Worm (Caenorhabditis elegans) whole organism, young adult: ENCODE measurements around the gene gst-8.

Source experiments
- F57C9.4 ChIP-seq: sonication (generic microtip); optimal IDR thresholded peaks from 2 replicates; lab custom pipeline; 2017; ENCODE audit warnings: mild to moderate bottlenecking, missing genetic modification characterization, missing compliant biosample characterization
- akir-1 ChIP-seq: fragments of 200-800 bp; sonication (Bioruptor generic); optimal IDR thresholded peaks from 2 replicates; lab custom pipeline; 2018; ENCODE audit warnings: mild to moderate bottlenecking, missing genetic modification characterization, moderate library complexity, missing compliant biosample characterization
- attf-5 ChIP-seq: fragments of 200-800 bp; sonication (Bioruptor generic); optimal IDR thresholded peaks from 2 replicates; lab custom pipeline; 2018; ENCODE audit warnings: mild to moderate bottlenecking, missing genetic modification characterization, missing compliant biosample characterization
- cebp-2 ChIP-seq: fragments of 200-800 bp; sonication (Bioruptor generic); IDR thresholded peaks from 2 replicates; pipeline ENCODE4 v1.3.6; 2022; ENCODE audit warnings: missing genetic modification characterization, missing compliant biosample characterization
- egrh-3 ChIP-seq: fragments of 200-800 bp; sonication (Bioruptor generic); IDR thresholded peaks from 2 replicates; pipeline ENCODE4 v1.3.6; 2022; ENCODE audit warnings: missing genetic modification reagents, missing genetic modification characterization, missing compliant biosample characterization
- hsf-1 ChIP-seq: fragments of 200-800 bp; sonication (Bioruptor generic); IDR thresholded peaks from 2 replicates; pipeline ENCODE4 v1.3.6; 2022; ENCODE audit warnings: missing genetic modification reagents, missing genetic modification characterization, missing compliant biosample characterization
- madf-6 ChIP-seq: fragments of 200-800 bp; sonication (Bioruptor generic); IDR thresholded peaks from 2 replicates; pipeline ENCODE4 v1.3.6; 2022; ENCODE audit warnings: missing genetic modification reagents, missing genetic modification characterization, missing compliant biosample characterization
- madf-8 ChIP-seq: fragments of 200-800 bp; sonication (Bioruptor generic); conservative IDR thresholded peaks from 2 replicates; pipeline ENCODE4 v1.3.6; 2022; ENCODE audit warnings: missing genetic modification reagents, missing genetic modification characterization, missing compliant biosample characterization
- mxl-1 ChIP-seq: sonication (generic microtip); optimal IDR thresholded peaks from 2 replicates; lab custom pipeline; 2016; ENCODE audit warnings: missing genetic modification characterization, missing compliant biosample characterization
- rcor-1 ChIP-seq: fragments of 200-800 bp; sonication (Bioruptor generic); IDR thresholded peaks from 2 replicates; pipeline ENCODE4 v1.3.6; 2022; ENCODE audit warnings: missing genetic modification reagents, missing genetic modification characterization, missing compliant biosample characterization
- repo-1 ChIP-seq: sonication (generic microtip); optimal IDR thresholded peaks from 2 replicates; lab custom pipeline; 2017; ENCODE audit warnings: mild to moderate bottlenecking, missing genetic modification characterization, missing compliant biosample characterization
- snpc-4 ChIP-seq, 5 experiments: fragments of 150-350 bp in 1 of 5; sonication (generic microtip) in 4 of 5; optimal IDR thresholded peaks; 2 replicates each; lab custom pipeline; 2014 to 2018; ENCODE audit warnings: missing genetic modification characterization in 5 of 5, missing biosample characterization in 3 of 5, antibody characterized with exemption in 2 of 5, mild to moderate bottlenecking in 2 of 5, missing compliant biosample characterization in 2 of 5, missing genotype in 2 of 5, moderate library complexity in 2 of 5, missing genetic modification reagents in 1 of 5
- unc-130 ChIP-seq: sonication (generic microtip); optimal IDR thresholded peaks from 2 replicates; lab custom pipeline; 2016; ENCODE audit warnings: missing genetic modification reagents, missing genetic modification characterization, missing compliant biosample characterization

ce11 chrII:4905883-4906282 lies 22.4 kb downstream of the gst-8 start:
- TF ChIP-seq hsf-1 (GFP tag; lab: Robert Waterston, UW) (no peak), madf-8 (GFP tag; lab: Robert Waterston, UW) (no peak), cebp-2 (GFP tag; lab: Robert Waterston, UW) (no peak), madf-6 (GFP tag; lab: Robert Waterston, UW) (no peak), snpc-4 (GFP tag; optimal IDR thresholded peaks at IDR 0.05; lab: Kevin White, UChicago) (no peak), snpc-4 (tag; optimal IDR thresholded peaks at IDR 0.05; lab: Kevin White, UChicago) (no peak), repo-1 (tag; lab: Kevin White, UChicago) (no peak), attf-5 (GFP tag; lab: Kevin White, UChicago) (no peak), egrh-3 (GFP tag; lab: Robert Waterston, UW) (no peak), akir-1 (GFP tag; lab: Kevin White, UChicago) (no peak), mxl-1 (tag; lab: Kevin White, UChicago) (no peak), rcor-1 (no peak), F57C9.4 (no peak), unc-130 (GFP tag; lab: Kevin White, UChicago) (no peak)
